Worm (Caenorhabditis elegans): ENCODE measurements around the gene C49F5.3.

C49F5.3 gene

ce11 chrX:11974629-11975085 is 8.8 kb downstream of the C49F5.3 start, which contains the start of gene set-6:
TSS of gene set-6 (minus strand) at chrX:11974679.
- TF ChIP-seq nhr-27 (tag; optimal IDR thresholded peaks at IDR 0.05) (no peak), unc-130 (GFP tag; optimal IDR thresholded peaks at IDR 0.05) (no peak), let-526 (GFP tag; IDR thresholded peaks at IDR 0.05) (no peak), F33H1.4 (GFP tag; IDR thresholded peaks at IDR 0.05) (no peak), lin-35 (GFP tag; optimal IDR thresholded peaks at IDR 0.05) (no peak), nfya-1 (tag; optimal IDR thresholded peaks at IDR 0.05; ENCODE audit: borderline replicate concordance, insufficient read depth) (no peak)

ce11 chrX:11971323-11971722 is 12.1 kb downstream of the C49F5.3 start:
- TF ChIP-seq ccch-3 (GFP tag; optimal IDR thresholded peaks at IDR 0.05) (no peak), repo-1 (tag; optimal IDR thresholded peaks at IDR 0.05) (peak; percentile 6)

- TF ChIP-seq K11D2.4 (GFP tag; IDR thresholded peaks at IDR 0.05) (peak; percentile 29; the same call in 1 of the 2 replicates), attf-6 (GFP tag; IDR thresholded peaks at IDR 0.05) (no peak)
These were observed 13.9 kb downstream of the C49F5.3 start for ce11 chrX:11969554-11969953.

ce11 chrX:11969085-11969484 is 14.3 kb downstream of the C49F5.3 start:
- no peak for TF ChIP-seq nhr-120 (GFP tag; IDR thresholded peaks at IDR 0.05)
- TF ChIP-seq F57C9.4 (tag; optimal IDR thresholded peaks at IDR 0.05), result no peak
- no peak for TF ChIP-seq fkh-3 (tag; optimal IDR thresholded peaks at IDR 0.05)
- TF ChIP-seq dpff-1 (tag; optimal IDR thresholded peaks at IDR 0.05), result no peak
- no peak for TF ChIP-seq rcor-1 (GFP tag; IDR thresholded peaks at IDR 0.05)
- TF ChIP-seq ztf-3 (GFP tag; optimal IDR thresholded peaks at IDR 0.05), result no peak
- TF ChIP-seq let-607 (tag; optimal IDR thresholded peaks at IDR 0.05), result no peak
- TF ChIP-seq ZK185.1 (tag; optimal IDR thresholded peaks at IDR 0.05; ENCODE audit: poor library complexity, severe bottlenecking), result no peak
- TF ChIP-seq F10E7.11 (tag; optimal IDR thresholded peaks at IDR 0.05), result no peak
- TF ChIP-seq ceh-100 (GFP tag; IDR thresholded peaks at IDR 0.05), result no peak
- no peak for TF ChIP-seq C17E4.6 (GFP tag; IDR thresholded peaks at IDR 0.05)
- no peak for TF ChIP-seq madf-8 (GFP tag; conservative IDR thresholded peaks at IDR 0.05)
- TF ChIP-seq ztf-28 (GFP tag; IDR thresholded peaks at IDR 0.05), result no peak
- TF ChIP-seq nfya-1 (tag; optimal IDR thresholded peaks at IDR 0.05; ENCODE audit: borderline replicate concordance, insufficient read depth), result no peak
- no peak for TF ChIP-seq Y56A3A.18 (GFP tag; IDR thresholded peaks at IDR 0.05)
- TF ChIP-seq ceh-40 (GFP tag; IDR thresholded peaks at IDR 0.05), result no peak
- no peak for TF ChIP-seq sdz-38 (tag; optimal IDR thresholded peaks at IDR 0.05)

- TF ChIP-seq him-1 (tag; optimal IDR thresholded peaks at IDR 0.05) (no peak), hsf-1 (GFP tag; IDR thresholded peaks at IDR 0.05) (no peak), attf-3 (GFP tag; conservative IDR thresholded peaks at IDR 0.05) (no peak), repo-1 (tag; optimal IDR thresholded peaks at IDR 0.05) (peak; percentile 2), ztf-18 (tag; optimal IDR thresholded peaks at IDR 0.05) (no peak), mes-4 (tag; optimal IDR thresholded peaks at IDR 0.05) (no peak), aptf-2 (GFP tag; conservative IDR thresholded peaks at IDR 0.05) (no peak), hmg-20 (GFP tag; IDR thresholded peaks at IDR 0.05) (no peak), Y56A3A.18 (GFP tag; IDR thresholded peaks at IDR 0.05) (peak; percentile 56), F33H1.4 (GFP tag; IDR thresholded peaks at IDR 0.05) (no peak), madf-3 (GFP tag; IDR thresholded peaks at IDR 0.05) (no peak), ztf-25 (GFP tag; IDR thresholded peaks at IDR 0.05) (no peak), unc-62 (GFP tag; optimal IDR thresholded peaks at IDR 0.05) (no peak), ccch-3 (GFP tag; optimal IDR thresholded peaks at IDR 0.05) (no peak), F23B12.7 (tag; optimal IDR thresholded peaks at IDR 0.05; ENCODE audit: insufficient read depth) (no peak), K11D2.4 (GFP tag; IDR thresholded peaks at IDR 0.05) (0 out of 2 replicates have a peak, but pooled peaks have one; percentile 24), egl-44 (GFP tag; IDR thresholded peaks at IDR 0.05) (no peak), sdz-38 (tag; optimal IDR thresholded peaks at IDR 0.05) (no peak), egrh-3 (GFP tag; IDR thresholded peaks at IDR 0.05) (no peak), athp-1 (tag; optimal IDR thresholded peaks at IDR 0.05) (no peak), F37B4.10 (GFP tag; IDR thresholded peaks at IDR 0.05) (no peak), lin-26 (GFP tag; IDR thresholded peaks at IDR 0.05) (no peak; the same call in 1 of the 2 replicates)
These were observed 15.3 kb downstream of the C49F5.3 start for ce11 chrX:11968024-11968598.
